Worm (Caenorhabditis elegans) whole organism, late embryonic: ENCODE measurements around the gene ubc-21.

Experiments used
- C38D4.7 ChIP-seq: fragments of 200-800 bp; sonication (Bioruptor generic); optimal IDR thresholded peaks from 2 replicates; lab custom pipeline; 2018; ENCODE audit warnings: mild to moderate bottlenecking, missing genetic modification characterization, moderate library complexity, missing compliant biosample characterization
- ama-1 ChIP-seq: fragments of 150-350 bp; optimal IDR thresholded peaks from 2 replicates; lab custom pipeline; 2014
- ceh-30 ChIP-seq: fragments of 150-350 bp; optimal IDR thresholded peaks from 2 replicates; lab custom pipeline; 2014; ENCODE audit warnings: missing biosample characterization, missing genetic modification characterization
- ztf-16 ChIP-seq: sonication (generic microtip); optimal IDR thresholded peaks from 2 replicates; lab custom pipeline; 2017; ENCODE audit warnings: missing genetic modification characterization, missing compliant biosample characterization

ce11 chrX:8819815-8820415 is 49.5 kb upstream of the ubc-21 start:
- no peak for TF ChIP-seq ama-1 (lab: Kevin White, UChicago)
- TF ChIP-seq C38D4.7 (GFP tag; lab: Kevin White, UChicago), result no peak
- TF ChIP-seq ceh-30 (tag; lab: Kevin White, UChicago), result no peak
- TF ChIP-seq ztf-16, result no peak
